Worm (Caenorhabditis elegans) whole organism, L4 larva: ENCODE data around the gene suf-1.

Source experiments
- daf-8 ChIP-seq: fragments of 200-800 bp; sonication (Bioruptor generic); IDR thresholded peaks from 2 replicates; pipeline ENCODE4 v1.3.6; 2022; ENCODE audit warnings: missing genetic modification characterization, missing compliant biosample characterization
- fos-1 ChIP-seq: fragments of 150-350 bp; optimal IDR thresholded peaks from 2 replicates; lab custom pipeline; 2014; ENCODE audit warnings: missing biosample characterization, missing genetic modification characterization

DNA sequence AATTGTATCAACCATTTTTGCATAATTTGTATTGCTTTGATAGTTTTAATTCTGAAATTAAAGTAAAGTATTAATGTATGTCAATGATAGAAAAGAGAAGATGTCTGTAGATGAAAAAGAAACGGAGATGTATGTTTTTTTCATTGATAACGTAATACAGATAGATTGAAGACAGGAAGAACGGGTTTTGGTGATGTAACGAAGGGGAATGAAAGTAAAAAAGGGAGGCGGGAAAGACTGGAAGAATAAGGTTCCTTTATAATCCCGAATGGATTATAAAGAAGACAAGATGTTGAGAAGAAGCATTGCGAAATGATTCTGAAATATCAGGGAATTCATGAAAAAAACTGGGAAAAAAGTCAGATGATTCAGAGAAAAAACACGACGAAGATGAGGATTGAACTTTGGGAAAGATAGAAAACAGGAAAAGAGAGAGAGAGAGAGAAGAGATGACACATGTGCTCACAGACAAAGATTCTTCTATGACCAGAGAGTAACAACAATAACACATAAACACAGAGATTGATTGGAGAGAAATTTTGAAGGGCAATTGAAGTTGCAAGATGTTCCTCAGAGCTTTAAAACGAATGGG lies 18.5 kb upstream of the suf-1 start, which contains the start of gene F54C9.11:
- TF ChIP-seq fos-1 (tag; lab: Kevin White, UChicago) (no peak), daf-8 (GFP tag; lab: Robert Waterston, UW) (no peak)
